Fruit fly (Drosophila melanogaster) whole organism, embryonic: ENCODE data around the gene Pep.

Experiments
- Adf1 ChIP-seq: fragments of 200-800 bp; sonication (Bioruptor generic); IDR thresholded peaks from 2 replicates; pipeline ENCODE4 v1.3.6; 2022; ENCODE audit warnings: missing biosample characterization, missing genetic modification characterization
- Asciz ChIP-seq: fragments of 200-800 bp; sonication (Bioruptor generic); optimal IDR thresholded peaks from 2 replicates; lab custom pipeline; 2017; ENCODE audit warnings: missing biosample characterization, mild to moderate bottlenecking, missing genetic modification characterization, missing genetic modification reagents
- Bgb ChIP-seq: fragments of 200-800 bp; sonication (Bioruptor generic); IDR thresholded peaks from 2 replicates; pipeline ENCODE4 v1.3.6; 2022; ENCODE audit warnings: missing biosample characterization, missing genetic modification characterization; ENCODE audit not compliant: partially characterized antibody
- CG10543 ChIP-seq: fragments of 200-800 bp; sonication (Bioruptor generic); optimal IDR thresholded peaks from 3 replicates; lab custom pipeline; 2017; ENCODE audit warnings: missing biosample characterization, mild to moderate bottlenecking, missing genetic modification characterization, moderate library complexity
- CG14441 ChIP-seq: fragments of 200-800 bp; sonication (Bioruptor generic); IDR thresholded peaks from 2 replicates; pipeline ENCODE4 v1.3.6; 2022; ENCODE audit warnings: missing biosample characterization, missing genetic modification characterization
- CG14860 ChIP-seq: fragments of 200-800 bp; sonication (Bioruptor generic); IDR thresholded peaks from 3 replicates; pipeline ENCODE4 v1.3.6; 2022; ENCODE audit warnings: missing biosample characterization, missing genetic modification characterization; ENCODE audit not compliant: partially characterized antibody
- CG16813 ChIP-seq: fragments of 200-800 bp; sonication (Bioruptor generic); IDR thresholded peaks from 3 replicates; pipeline ENCODE4 v1.3.6; 2022; ENCODE audit warnings: missing biosample characterization, missing genetic modification characterization; ENCODE audit not compliant: partially characterized antibody
- CG17612 ChIP-seq: fragments of 200-800 bp; sonication (Bioruptor generic); IDR thresholded peaks from 2 replicates; pipeline ENCODE4 v1.3.6; 2022; ENCODE audit warnings: missing biosample characterization, missing genetic modification characterization
- CG18011 ChIP-seq: fragments of 200-800 bp; sonication (Bioruptor generic); optimal IDR thresholded peaks from 2 replicates; lab custom pipeline; 2017; ENCODE audit warnings: missing biosample characterization, missing genetic modification characterization, mild to moderate bottlenecking, moderate library complexity, missing genotype
- CG18476 ChIP-seq: fragments of 200-800 bp; sonication (Bioruptor generic); optimal IDR thresholded peaks from 2 replicates; lab custom pipeline; 2016; ENCODE audit warnings: missing biosample characterization, mild to moderate bottlenecking, missing genetic modification characterization
- CG2129 ChIP-seq: fragments of 200-800 bp; sonication (Bioruptor generic); IDR thresholded peaks from 2 replicates; pipeline ENCODE4 v1.3.6; 2022; ENCODE audit warnings: missing biosample characterization, missing genetic modification characterization; ENCODE audit not compliant: partially characterized antibody
- CG2678 ChIP-seq: fragments of 200-800 bp; sonication (Bioruptor generic); optimal IDR thresholded peaks from 3 replicates; lab custom pipeline; 2019; ENCODE audit warnings: missing biosample characterization, mild to moderate bottlenecking, missing genetic modification characterization, moderate library complexity
- CG32532 ChIP-seq: fragments of 200-800 bp; sonication (Bioruptor generic); IDR thresholded peaks from 2 replicates; pipeline ENCODE4 v1.3.6; 2022; ENCODE audit warnings: missing biosample characterization, missing genetic modification characterization
- CG4707 ChIP-seq: fragments of 200-800 bp; sonication (Bioruptor generic); optimal IDR thresholded peaks from 2 replicates; lab custom pipeline; 2018; ENCODE audit warnings: missing biosample characterization, mild to moderate bottlenecking, missing genetic modification characterization, moderate library complexity
- CG6175 ChIP-seq: fragments of 200-800 bp; sonication (Bioruptor generic); IDR thresholded peaks from 3 replicates; pipeline ENCODE4 v1.3.6; 2022; ENCODE audit warnings: missing biosample characterization, missing genetic modification characterization
- CG6254 ChIP-seq: fragments of 200-800 bp; sonication (Bioruptor generic); optimal IDR thresholded peaks from 3 replicates; lab custom pipeline; 2017; ENCODE audit warnings: mild to moderate bottlenecking, missing biosample characterization, missing genetic modification reagents, missing genetic modification characterization
- CG6791 ChIP-seq: fragments of 200-800 bp; sonication (Bioruptor generic); IDR thresholded peaks from 3 replicates; pipeline ENCODE4 v1.3.6; 2022; ENCODE audit warnings: missing biosample characterization, missing genetic modification characterization; ENCODE audit not compliant: partially characterized antibody
- CG7963 ChIP-seq: fragments of 200-800 bp; sonication (Bioruptor generic); IDR thresholded peaks from 3 replicates; pipeline ENCODE4 v1.3.6; 2022; ENCODE audit warnings: missing biosample characterization, missing genetic modification characterization; ENCODE audit not compliant: partially characterized antibody
- CG8478 ChIP-seq: fragments of >200 bp; optimal IDR thresholded peaks from 2 replicates; lab custom pipeline; 2018
- Dip3 ChIP-seq: fragments of 200-800 bp; sonication (Bioruptor generic); optimal IDR thresholded peaks from 3 replicates; lab custom pipeline; 2016; ENCODE audit warnings: missing biosample characterization, missing genetic modification characterization
- Doc2 ChIP-seq: fragments of 200-800 bp; sonication (Bioruptor generic); IDR thresholded peaks from 2 replicates; pipeline ENCODE4 v1.3.6; 2022; ENCODE audit warnings: missing biosample characterization, missing genetic modification characterization
- HLH4C ChIP-seq: fragments of 200-800 bp; sonication (Bioruptor generic); IDR thresholded peaks from 3 replicates; pipeline ENCODE4 v1.3.6; 2022; ENCODE audit warnings: missing biosample characterization, missing genetic modification characterization; ENCODE audit not compliant: partially characterized antibody
- Kr ChIP-seq: fragments of 200-800 bp; sonication (Bioruptor generic); optimal IDR thresholded peaks from 2 replicates; lab custom pipeline; 2017; ENCODE audit warnings: missing biosample characterization, mild to moderate bottlenecking, missing genetic modification characterization
- MBD-R2 ChIP-seq: fragments of 200-800 bp; sonication (Bioruptor generic); IDR thresholded peaks from 2 replicates; pipeline ENCODE4 v1.3.6; 2022; ENCODE audit warnings: missing biosample characterization, missing genetic modification characterization
- Max ChIP-seq: fragments of 200-800 bp; sonication (Bioruptor generic); optimal IDR thresholded peaks from 2 replicates; lab custom pipeline; 2016; ENCODE audit warnings: missing biosample characterization, mild to moderate bottlenecking, missing genetic modification characterization
- Oaz ChIP-seq: fragments of 200-800 bp; sonication (Bioruptor generic); IDR thresholded peaks from 2 replicates; pipeline ENCODE4 v1.3.6; 2022; ENCODE audit warnings: missing biosample characterization, missing genetic modification characterization
- Opbp ChIP-seq: fragments of 200-800 bp; sonication (Bioruptor generic); IDR thresholded peaks from 3 replicates; pipeline ENCODE4 v1.3.6; 2022; ENCODE audit warnings: missing biosample characterization, missing genetic modification characterization; ENCODE audit not compliant: partially characterized antibody
- Xbp1 ChIP-seq: fragments of 200-800 bp; sonication (Bioruptor generic); optimal IDR thresholded peaks from 3 replicates; lab custom pipeline; 2016; ENCODE audit warnings: missing biosample characterization, mild to moderate bottlenecking, missing genetic modification characterization
- ase ChIP-seq: fragments of 200-800 bp; sonication (Bioruptor generic); IDR thresholded peaks from 3 replicates; pipeline ENCODE4 v1.3.6; 2022; ENCODE audit warnings: missing biosample characterization, missing genetic modification characterization
- bbx ChIP-seq: fragments of 200-800 bp; sonication (Bioruptor generic); IDR thresholded peaks from 2 replicates; pipeline ENCODE4 v1.3.6; 2022; ENCODE audit warnings: missing biosample characterization, missing genetic modification characterization; ENCODE audit not compliant: partially characterized antibody
- bsh ChIP-seq, 2 experiments: fragments of 200-800 bp; sonication (Bioruptor generic); optimal IDR thresholded peaks; 2 replicates each; lab custom pipeline; 2017 to 2018; ENCODE audit warnings: mild to moderate bottlenecking in 2 of 2, missing biosample characterization in 2 of 2, missing genetic modification characterization in 2 of 2, moderate library complexity in 1 of 2
- btn ChIP-seq: fragments of 200-800 bp; sonication (Bioruptor generic); optimal IDR thresholded peaks from 2 replicates; lab custom pipeline; 2016; ENCODE audit warnings: missing biosample characterization, missing genetic modification characterization
- chinmo ChIP-seq: fragments of 200-800 bp; sonication (Bioruptor generic); IDR thresholded peaks from 4 replicates; pipeline ENCODE4 v1.3.6; 2022; ENCODE audit warnings: missing biosample characterization, missing genetic modification characterization; ENCODE audit not compliant: partially characterized antibody
- chn ChIP-seq: fragments of 200-800 bp; sonication (Bioruptor generic); optimal IDR thresholded peaks from 2 replicates; lab custom pipeline; 2016; ENCODE audit warnings: missing biosample characterization, missing genetic modification characterization
- danr ChIP-seq: fragments of 200-800 bp; sonication (Bioruptor generic); IDR thresholded peaks from 2 replicates; pipeline ENCODE4 v1.3.6; 2022; ENCODE audit warnings: missing biosample characterization, missing genetic modification characterization
- fd64A ChIP-seq: fragments of 200-800 bp; sonication (Bioruptor generic); optimal IDR thresholded peaks from 3 replicates; lab custom pipeline; 2018; ENCODE audit warnings: missing biosample characterization, mild to moderate bottlenecking, missing genetic modification characterization
- fu2 ChIP-seq: fragments of 200-800 bp; sonication (Bioruptor generic); optimal IDR thresholded peaks from 2 replicates; lab custom pipeline; 2016; ENCODE audit warnings: missing biosample characterization, missing genetic modification characterization
- gro ChIP-seq: fragments of 200-800 bp; sonication (Bioruptor generic); optimal IDR thresholded peaks from 2 replicates; lab custom pipeline; 2016; ENCODE audit warnings: missing biosample characterization, missing genetic modification characterization
- kah ChIP-seq: fragments of 200-800 bp; sonication (Bioruptor generic); optimal IDR thresholded peaks from 2 replicates; lab custom pipeline; 2018; ENCODE audit warnings: missing biosample characterization, mild to moderate bottlenecking, missing genetic modification characterization
- knrl ChIP-seq: fragments of 200-800 bp; sonication (Bioruptor generic); IDR thresholded peaks from 3 replicates; pipeline ENCODE4 v1.3.6; 2022; ENCODE audit warnings: missing biosample characterization, missing genetic modification characterization; ENCODE audit not compliant: partially characterized antibody
- lov ChIP-seq, 2 experiments: fragments of 200-800 bp in 1 of 2; fragments of >200 bp in 1 of 2; sonication (Bioruptor generic) in 1 of 2; IDR thresholded peaks in 1 of 2; optimal IDR thresholded peaks in 1 of 2; 2 replicates in 1 of 2; 3 replicates in 1 of 2; pipeline versions ENCODE4 v1.3.6 to Lab custom; 2017 to 2022; ENCODE audit warnings: missing biosample characterization in 1 of 2, missing genetic modification characterization in 1 of 2
- pita ChIP-seq: fragments of 200-800 bp; sonication (Bioruptor generic); optimal IDR thresholded peaks from 2 replicates; lab custom pipeline; 2017; ENCODE audit warnings: missing biosample characterization, mild to moderate bottlenecking, missing genetic modification characterization
- sd ChIP-seq: fragments of 200-800 bp; sonication (Bioruptor generic); optimal IDR thresholded peaks from 3 replicates; lab custom pipeline; 2018; ENCODE audit warnings: missing biosample characterization, mild to moderate bottlenecking, missing genetic modification characterization, moderate library complexity
- sima ChIP-seq: fragments of 200-800 bp; sonication (Bioruptor generic); optimal IDR thresholded peaks from 2 replicates; lab custom pipeline; 2016; ENCODE audit warnings: missing biosample characterization, missing genetic modification characterization
- sna ChIP-seq: fragments of 200-800 bp; sonication (Bioruptor generic); IDR thresholded peaks from 2 replicates; pipeline ENCODE4 v1.3.6; 2022; ENCODE audit warnings: missing biosample characterization, missing genetic modification characterization; ENCODE audit not compliant: partially characterized antibody
- ttk ChIP-seq: fragments of 200-800 bp; sonication (Bioruptor generic); IDR thresholded peaks from 2 replicates; pipeline ENCODE4 v2.1.2; 2022; ENCODE audit warnings: missing biosample characterization, missing genetic modification characterization
- vnd ChIP-seq: fragments of 200-800 bp; sonication (Bioruptor generic); IDR thresholded peaks from 3 replicates; pipeline ENCODE4 v1.3.6; 2022; ENCODE audit warnings: missing biosample characterization, missing genetic modification characterization; ENCODE audit not compliant: partially characterized antibody

The Pep gene

dm6 chr3L:17611864-17612505 lies 32.9 kb downstream of the Pep start (continued):
- TF ChIP-seq CG14441 (no peak), HLH4C (GFP tag; lab: Robert Waterston, UW) (0 out of 3 replicates have a peak, but pooled peaks have one; percentile 29), danr (GFP tag; lab: Robert Waterston, UW) (no peak), CG6791 (GFP tag; lab: Robert Waterston, UW) (peak; percentile 64; the same call in 2 of the 3 replicates), fu2 (GFP tag; lab: Kevin White, UChicago) (no peak), CG2678 (tag; lab: Kevin White, UChicago) (no peak), CG10543 (GFP tag; lab: Kevin White, UChicago) (no peak), CG32532 (no peak), chinmo (peak; percentile 97), bsh (GFP tag; optimal IDR thresholded peaks at IDR 0.05; lab: Kevin White, UChicago) (no peak), gro (GFP tag; lab: Kevin White, UChicago) (no peak), CG14860 (GFP tag; lab: Robert Waterston, UW) (0 out of 3 replicates have a peak, but pooled peaks have one; percentile 30), btn (no peak), MBD-R2 (GFP tag; lab: Robert Waterston, UW) (no peak), Kr (GFP tag; lab: Kevin White, UChicago) (no peak), CG18011 (GFP tag; lab: Kevin White, UChicago) (no peak), chn (GFP tag; lab: Kevin White, UChicago) (peak; percentile 10), Oaz (GFP tag; lab: Robert Waterston, UW) (no peak), CG2129 (no peak), Adf1 (no peak), fd64A (GFP tag; lab: Kevin White, UChicago) (no peak), Doc2 (GFP tag; lab: Robert Waterston, UW) (no peak), bbx (peak; percentile 42; the same call in 1 of the 2 replicates), ase (0 out of 3 replicates have a peak, but pooled peaks have one; percentile 7), CG17612 (GFP tag; lab: Robert Waterston, UW) (no peak), Dip3 (GFP tag; lab: Kevin White, UChicago) (no peak), CG7963 (GFP tag; lab: Robert Waterston, UW) (peak; percentile 32; the same call in 1 of the 3 replicates), CG8478 (lab: Kevin White, UChicago) (peak; percentile 86), sna (GFP tag; lab: Robert Waterston, UW) (no peak), knrl (GFP tag; lab: Robert Waterston, UW) (peak; percentile 44; the same call in 2 of the 3 replicates), Max (GFP tag; lab: Kevin White, UChicago) (peak; percentile 50), CG18476 (GFP tag; lab: Kevin White, UChicago) (no peak), ttk (GFP tag; lab: Robert Waterston, UW) (no peak; the same call in 1 of the 2 replicates), vnd (GFP tag; lab: Robert Waterston, UW) (0 out of 3 replicates have a peak, but pooled peaks have one; percentile 30), CG4707 (GFP tag; lab: Kevin White, UChicago) (no peak), sd (peak; percentile 12), sima (GFP tag; lab: Kevin White, UChicago) (no peak), CG6175 (0 out of 3 replicates have a peak, but pooled peaks have one; percentile 6), CG16813 (no peak), Xbp1 (GFP tag; lab: Kevin White, UChicago) (no peak), Opbp (GFP tag; lab: Robert Waterston, UW) (peak; percentile 57; the same call in 1 of the 3 replicates), pita (GFP tag; lab: Kevin White, UChicago) (no peak), kah (GFP tag; lab: Kevin White, UChicago) (no peak), CG6254 (GFP tag; lab: Kevin White, UChicago) (no peak), Bgb (GFP tag; lab: Robert Waterston, UW) (peak; percentile 37; the same call in 1 of the 2 replicates), Asciz (GFP tag; lab: Kevin White, UChicago) (no peak), lov (optimal IDR thresholded peaks at IDR 0.05; lab: Kevin White, UChicago) (no peak), lov (GFP tag; IDR thresholded peaks at IDR 0.05; lab: Robert Waterston, UW) (peak; percentile 48; the same call in 1 of the 3 replicates)
